Fruit fly (Drosophila melanogaster): ENCODE results near the gene Csl4.

Gene Csl4

DNA sequence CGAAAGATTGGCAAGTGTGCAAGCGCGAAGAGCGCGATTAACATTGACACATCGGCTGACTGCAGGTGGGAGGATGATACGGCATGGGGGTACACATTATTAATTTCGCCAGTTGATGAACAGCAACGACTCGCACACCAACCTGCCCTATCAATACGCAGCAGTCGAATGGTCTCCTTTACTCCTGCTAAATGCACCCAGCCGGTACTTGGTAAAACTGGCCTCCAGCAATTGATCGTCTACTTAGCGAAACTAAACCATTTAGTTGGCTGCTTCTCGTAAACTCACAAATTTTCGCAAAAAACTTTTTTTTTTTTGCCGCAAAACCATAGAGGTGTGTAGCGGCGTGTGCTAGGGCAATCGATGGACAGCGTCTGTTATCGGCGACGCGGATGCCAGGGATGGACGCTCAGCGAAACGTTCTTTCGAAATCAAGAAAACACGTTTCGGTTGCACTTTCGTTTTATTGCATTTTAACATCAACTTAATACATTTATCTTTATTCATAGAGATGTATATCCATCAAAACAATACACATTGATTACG is 22.8 kb downstream of the Csl4 start, which contains the start of gene Ge-1 (continued):
- TF ChIP-seq crp (GFP tag; optimal IDR thresholded peaks at IDR 0.05), result peak in 1 of 2 experiments; percentile 4
- no peak for TF ChIP-seq PHDP (tag; optimal IDR thresholded peaks at IDR 0.05)
- TF ChIP-seq pros (GFP tag; optimal IDR thresholded peaks at IDR 0.05), result no peak
- no peak for TF ChIP-seq oc (tag; optimal IDR thresholded peaks at IDR 0.05)
- TF ChIP-seq CG17359 (tag; optimal IDR thresholded peaks at IDR 0.05), result peak; percentile 40
- TF ChIP-seq CG13775 (GFP tag; optimal IDR thresholded peaks at IDR 0.05), result no peak
- peak; percentile 43; the same call in 1 of the 3 replicates for TF ChIP-seq vnd (GFP tag; IDR thresholded peaks at IDR 0.05; ENCODE audit: partially characterized antibody)
- TF ChIP-seq CG1233 (GFP tag; optimal IDR thresholded peaks at IDR 0.05), result no peak
- TF ChIP-seq CG32772 (GFP tag; IDR thresholded peaks at IDR 0.05), result peak; percentile 79
- peak; percentile 5 for TF ChIP-seq phol (tag; optimal IDR thresholded peaks at IDR 0.05)
- TF ChIP-seq Sry-β (GFP tag; optimal IDR thresholded peaks at IDR 0.05), result no peak
- peak; percentile 87 for TF ChIP-seq Dref (GFP tag; IDR thresholded peaks at IDR 0.05)
- no peak for TF ChIP-seq ab (GFP tag; optimal IDR thresholded peaks at IDR 0.05)
- TF ChIP-seq Dp (GFP tag; optimal IDR thresholded peaks at IDR 0.05), result peak; percentile 60
- 0 out of 3 replicates have a peak, but pooled peaks have one; percentile 31 for TF ChIP-seq knrl (GFP tag; IDR thresholded peaks at IDR 0.05; ENCODE audit: partially characterized antibody)
- no peak for TF ChIP-seq gce (GFP tag; IDR thresholded peaks at IDR 0.05)
- peak; percentile 54; the same call in 2 of the 4 replicates for TF ChIP-seq Dll (GFP tag; IDR thresholded peaks at IDR 0.05; ENCODE audit: partially characterized antibody)
- no peak for TF ChIP-seq CG5245 (GFP tag; optimal IDR thresholded peaks at IDR 0.05)
- TF ChIP-seq ind (GFP tag; optimal IDR thresholded peaks at IDR 0.05), result no peak
- no peak for TF ChIP-seq shn (GFP tag; optimal IDR thresholded peaks at IDR 0.05)
- peak; percentile 30 for TF ChIP-seq pfk (GFP tag; optimal IDR thresholded peaks at IDR 0.05)
- TF ChIP-seq HLH4C (GFP tag; IDR thresholded peaks at IDR 0.05; ENCODE audit: partially characterized antibody), result peak; percentile 48; the same call in 2 of the 3 replicates
- TF ChIP-seq stwl (tag; optimal IDR thresholded peaks at IDR 0.05), result peak; percentile 45
- TF ChIP-seq CG8924 (tag; optimal IDR thresholded peaks at IDR 0.05), result no peak
- no peak for TF ChIP-seq CG18476 (GFP tag; optimal IDR thresholded peaks at IDR 0.05)
- TF ChIP-seq B-H1 (GFP tag; IDR thresholded peaks at IDR 0.05), result no peak
- no peak for TF ChIP-seq CG12219 (GFP tag; optimal IDR thresholded peaks at IDR 0.05)
- peak; percentile 84; the same call in 2 of the 3 replicates for TF ChIP-seq CG34422 (GFP tag; IDR thresholded peaks at IDR 0.05)
- no peak for TF ChIP-seq CG18619 (GFP tag; optimal IDR thresholded peaks at IDR 0.05)
- no peak for TF ChIP-seq HLH54F (GFP tag; optimal IDR thresholded peaks at IDR 0.05)
- TF ChIP-seq tap (tag; optimal IDR thresholded peaks at IDR 0.05), result no peak
- TF ChIP-seq CG31365 (tag; optimal IDR thresholded peaks at IDR 0.05), result no peak
- TF ChIP-seq Sin3A (optimal IDR thresholded peaks at IDR 0.05), result peak; percentile 52
- TF ChIP-seq CG4328 (GFP tag; optimal IDR thresholded peaks at IDR 0.05), result no peak
- TF ChIP-seq CG9932 (GFP tag; IDR thresholded peaks at IDR 0.05), result no peak
- no peak for TF ChIP-seq scrt (GFP tag; optimal IDR thresholded peaks at IDR 0.05)
- no peak for TF ChIP-seq prd (optimal IDR thresholded peaks at IDR 0.05)
- TF ChIP-seq prd (GFP tag; IDR thresholded peaks at IDR 0.05), result peak; percentile 24; the same call in 1 of the 3 replicates
- TF ChIP-seq fd102C (GFP tag; optimal IDR thresholded peaks at IDR 0.05), result no peak
- peak; percentile 47 for TF ChIP-seq trem (tag; optimal IDR thresholded peaks at IDR 0.05)
- no peak for TF ChIP-seq Hmr (GFP tag; optimal IDR thresholded peaks at IDR 0.05)
- peak; percentile 76 for TF ChIP-seq Med (GFP tag)
- TF ChIP-seq CG7839 (tag; optimal IDR thresholded peaks at IDR 0.05), result no peak
- no peak for TF ChIP-seq Doc2 (GFP tag; IDR thresholded peaks at IDR 0.05)
- TF ChIP-seq CG2116 (GFP tag; optimal IDR thresholded peaks at IDR 0.05), result peak; percentile 67
- no peak for TF ChIP-seq Hr3 (GFP tag; optimal IDR thresholded peaks at IDR 0.05)
- peak; percentile 90 for TF ChIP-seq rib (GFP tag; IDR thresholded peaks at IDR 0.05)
- TF ChIP-seq pzg (GFP tag; optimal IDR thresholded peaks at IDR 0.05), result peak; percentile 53
- TF ChIP-seq Xrp1 (GFP tag; IDR thresholded peaks at IDR 0.05), result peak; percentile 38; the same call in 1 of the 2 replicates
- peak; percentile 82 for TF ChIP-seq MBD-R2 (GFP tag; IDR thresholded peaks at IDR 0.05)

Measured in whole organism, embryonic.